Worm (Caenorhabditis elegans): Measurements from ENCODE around the gene nhr-119.

nhr-119 gene

DNA sequence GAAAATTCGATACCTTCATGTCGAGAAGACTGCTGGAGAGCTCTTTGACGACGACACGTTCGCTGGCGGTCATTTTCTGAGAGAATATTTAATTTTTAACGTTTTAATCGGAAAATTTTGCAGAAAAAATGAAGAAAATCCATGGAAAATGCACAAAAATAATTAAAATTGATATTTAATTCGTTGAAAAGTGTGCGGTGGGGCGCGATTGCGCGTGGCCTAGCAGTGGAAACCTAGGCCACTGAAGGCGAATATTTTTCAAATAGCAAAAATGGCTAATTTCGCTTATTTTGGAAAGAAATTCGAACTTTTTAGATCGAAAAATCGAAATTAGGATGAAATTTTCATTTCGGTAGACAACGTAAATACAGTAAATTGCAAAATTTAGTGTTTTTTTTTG, 47.9 kb downstream of the nhr-119 start, which contains the start of gene F29A7.6 (continued):
- TF ChIP-seq duxl-1 (tag; optimal IDR thresholded peaks at IDR 0.05; ENCODE audit: poor library complexity): no peak
- no peak for TF ChIP-seq skn-1 (tag; optimal IDR thresholded peaks at IDR 0.05)
- no peak for TF ChIP-seq aha-1 (tag)
- no peak for TF ChIP-seq hlh-30 (tag; optimal IDR thresholded peaks at IDR 0.05; ENCODE audit: insufficient read depth)
- TF ChIP-seq zfp-2 (tag; optimal IDR thresholded peaks at IDR 0.05): no peak
- no peak for TF ChIP-seq saeg-2 (GFP tag; IDR thresholded peaks at IDR 0.05)
- TF ChIP-seq nhr-48 (tag; optimal IDR thresholded peaks at IDR 0.05): no peak
- TF ChIP-seq cey-2 (tag; optimal IDR thresholded peaks at IDR 0.05; ENCODE audit: borderline replicate concordance, insufficient read depth): no peak
- TF ChIP-seq ZK337.2 (GFP tag; IDR thresholded peaks at IDR 0.05): peak; percentile 67; the same call in 1 of the 2 replicates
- peak; percentile 49 for TF ChIP-seq rbr-2 (tag; optimal IDR thresholded peaks at IDR 0.05)
- no peak for TF ChIP-seq Y105C5A.15 (GFP tag; IDR thresholded peaks at IDR 0.05)
- TF ChIP-seq tag-97 (GFP tag; IDR thresholded peaks at IDR 0.05): no peak
- TF ChIP-seq ceh-82 (tag; optimal IDR thresholded peaks at IDR 0.05): no peak
- no peak for TF ChIP-seq aly-2 (tag; optimal IDR thresholded peaks at IDR 0.05)
- TF ChIP-seq ceh-44 (GFP tag; IDR thresholded peaks at IDR 0.05): no peak
- no peak for TF ChIP-seq mep-1 (tag; optimal IDR thresholded peaks at IDR 0.05)
- no peak for TF ChIP-seq hmg-1.1 (GFP tag; IDR thresholded peaks at IDR 0.05)
- no peak for TF ChIP-seq dmd-8 (GFP tag; IDR thresholded peaks at IDR 0.05)
- TF ChIP-seq F49E8.2 (tag; optimal IDR thresholded peaks at IDR 0.05; ENCODE audit: borderline replicate concordance): peak; percentile 10
- TF ChIP-seq T20F7.1 (GFP tag; optimal IDR thresholded peaks at IDR 0.05): no peak
- TF ChIP-seq unc-62 (GFP tag; optimal IDR thresholded peaks at IDR 0.05 in 1 of 2): no peak
- TF ChIP-seq unc-62 (tag; optimal IDR thresholded peaks at IDR 0.05): no peak
- no peak for TF ChIP-seq nhr-77 (tag; optimal IDR thresholded peaks at IDR 0.05)
- no peak for TF ChIP-seq pha-4 (GFP tag; IDR thresholded peaks at IDR 0.05)
- TF ChIP-seq pha-4 (tag; optimal IDR thresholded peaks at IDR 0.05): no peak
- TF ChIP-seq fkh-10 (GFP tag; optimal IDR thresholded peaks at IDR 0.05): no peak
- TF ChIP-seq dve-1 (tag; optimal IDR thresholded peaks at IDR 0.05; ENCODE audit: insufficient read depth): no peak
- no peak for TF ChIP-seq nhr-41 (GFP tag; IDR thresholded peaks at IDR 0.05)
- no peak for TF ChIP-seq T26A8.4 (GFP tag; IDR thresholded peaks at IDR 0.05)
- peak; percentile 69 for TF ChIP-seq unc-130 (GFP tag; optimal IDR thresholded peaks at IDR 0.05)
- TF ChIP-seq F26F4.8 (GFP tag; conservative IDR thresholded peaks at IDR 0.05): no peak
- no peak for TF ChIP-seq lim-7 (GFP tag; IDR thresholded peaks at IDR 0.05)
- TF ChIP-seq egl-27 (tag; optimal IDR thresholded peaks at IDR 0.05): no peak
- no peak for TF ChIP-seq mdt-29 (GFP tag; IDR thresholded peaks at IDR 0.05)
- peak; percentile 3 for TF ChIP-seq nhr-6 (tag; optimal IDR thresholded peaks at IDR 0.05)
- no peak for TF ChIP-seq sdz-12 (GFP tag; optimal IDR thresholded peaks at IDR 0.05)
- no peak for TF ChIP-seq Y75B8A.6 (GFP tag; IDR thresholded peaks at IDR 0.05)
- TF ChIP-seq zip-2 (tag; optimal IDR thresholded peaks at IDR 0.05): no peak
- peak; percentile 12 for TF ChIP-seq nhr-28 (tag; optimal IDR thresholded peaks at IDR 0.05)
- TF ChIP-seq hlh-11 (tag; optimal IDR thresholded peaks at IDR 0.05): peak; percentile 25
- TF ChIP-seq mdl-1 (tag; optimal IDR thresholded peaks at IDR 0.05): no peak
- no peak for TF ChIP-seq ZK546.5 (tag; optimal IDR thresholded peaks at IDR 0.05)
- TF ChIP-seq hif-1 (tag; optimal IDR thresholded peaks at IDR 0.05): peak in 1 of 2 experiments; percentile 80
- no peak for TF ChIP-seq vab-7 (GFP tag; IDR thresholded peaks at IDR 0.05)
- no peak for TF ChIP-seq nhr-111 (GFP tag; optimal IDR thresholded peaks at IDR 0.05)
- no peak for TF ChIP-seq daf-12 (tag; optimal IDR thresholded peaks at IDR 0.05)
- no peak for TF ChIP-seq mxl-3 (GFP tag; optimal IDR thresholded peaks at IDR 0.05)
- TF ChIP-seq gei-8 (GFP tag; optimal IDR thresholded peaks at IDR 0.05): no peak
- no peak for TF ChIP-seq Y5F2A.4 (GFP tag; optimal IDR thresholded peaks at IDR 0.05)
- TF ChIP-seq nhr-10 (tag; optimal IDR thresholded peaks at IDR 0.05): no peak
- TF ChIP-seq fos-1 (tag; optimal IDR thresholded peaks at IDR 0.05): no peak
- TF ChIP-seq ceh-32 (tag; optimal IDR thresholded peaks at IDR 0.05; ENCODE audit: poor library complexity): no peak
- TF ChIP-seq lir-3 (tag; optimal IDR thresholded peaks at IDR 0.05): no peak

Data from whole organism, L4 larva.